Worm (Caenorhabditis elegans) whole organism, mixed stage, embryonic: ENCODE results near the gene pct-1.

Experiments used
- M03D4.4 ChIP-seq: sonication (generic microtip); optimal IDR thresholded peaks from 2 replicates; lab custom pipeline; 2017; ENCODE audit warnings: mild to moderate bottlenecking, missing genetic modification characterization, missing compliant biosample characterization
- ces-1 ChIP-seq: fragments of 150-350 bp; optimal IDR thresholded peaks from 2 replicates; lab custom pipeline; 2014; ENCODE audit warnings: missing biosample characterization, missing genetic modification reagents, missing genetic modification characterization
- flh-1 ChIP-seq: fragments of 200-800 bp; sonication (Bioruptor generic); optimal IDR thresholded peaks from 2 replicates; lab custom pipeline; 2018; ENCODE audit warnings: mild to moderate bottlenecking, missing genetic modification characterization, moderate library complexity, missing compliant biosample characterization
- lin-13 ChIP-seq: fragments of 150-350 bp; optimal IDR thresholded peaks from 2 replicates; lab custom pipeline; 2014; ENCODE audit warnings: missing biosample characterization, missing genetic modification characterization
- lsy-2 ChIP-seq: fragments of 150-350 bp; optimal IDR thresholded peaks from 2 replicates; lab custom pipeline; 2014; ENCODE audit warnings: missing biosample characterization, missing genetic modification characterization
- nhr-12 ChIP-seq: fragments of 150-350 bp; optimal IDR thresholded peaks from 2 replicates; lab custom pipeline; 2014; ENCODE audit warnings: missing biosample characterization, missing genetic modification characterization
- nhr-2 ChIP-seq: fragments of 150-350 bp; optimal IDR thresholded peaks from 2 replicates; lab custom pipeline; 2014; ENCODE audit warnings: missing biosample characterization, missing genetic modification characterization
- nhr-237 ChIP-seq: fragments of 150-350 bp; optimal IDR thresholded peaks from 2 replicates; lab custom pipeline; 2014; ENCODE audit warnings: missing biosample characterization, missing genetic modification characterization
- nhr-28 ChIP-seq: fragments of 150-350 bp; optimal IDR thresholded peaks from 2 replicates; lab custom pipeline; 2014; ENCODE audit warnings: missing biosample characterization, missing genetic modification characterization
- snpc-4 ChIP-seq: fragments of 150-350 bp; optimal IDR thresholded peaks from 2 replicates; lab custom pipeline; 2014; ENCODE audit warnings: missing biosample characterization, missing genetic modification characterization
- tbx-8 ChIP-seq: fragments of 200-800 bp; sonication (Bioruptor generic); optimal IDR thresholded peaks from 2 replicates; lab custom pipeline; 2018; ENCODE audit warnings: mild to moderate bottlenecking, missing genetic modification characterization, moderate library complexity, missing compliant biosample characterization
- unc-62 ChIP-seq: fragments of 150-350 bp; optimal IDR thresholded peaks from 2 replicates; lab custom pipeline; 2014; ENCODE audit warnings: missing biosample characterization, missing genetic modification reagents, missing genetic modification characterization
- ztf-11 ChIP-seq: fragments of 150-350 bp; optimal IDR thresholded peaks from 2 replicates; lab custom pipeline; 2014; ENCODE audit warnings: missing biosample characterization, missing genetic modification characterization

DNA sequence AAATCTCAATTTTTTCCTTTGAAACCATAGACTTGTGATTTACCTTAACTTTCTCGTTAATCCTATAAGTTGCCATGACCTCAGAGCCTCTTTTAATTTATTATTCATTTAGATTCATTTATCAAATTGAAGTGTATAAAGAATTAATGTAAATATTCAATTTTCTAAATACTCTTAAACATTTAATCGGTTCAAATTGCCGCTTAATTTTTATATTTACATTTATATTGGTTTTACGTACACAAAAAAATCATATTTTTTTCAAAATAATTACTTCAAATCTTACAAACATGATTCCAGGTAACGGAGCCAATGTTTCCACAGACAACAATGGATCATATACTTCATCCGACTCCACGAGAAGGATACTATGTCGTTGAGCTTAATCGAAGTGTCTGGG is 27.8 kb upstream of the pct-1 start, which contains the start of gene pmk-1:
- TF ChIP-seq lin-13 (tag; lab: Kevin White, UChicago): no peak
- TF ChIP-seq ces-1 (GFP tag; lab: Kevin White, UChicago): no peak
- TF ChIP-seq ztf-11 (tag; lab: Kevin White, UChicago): no peak
- no peak for TF ChIP-seq nhr-237 (tag; lab: Kevin White, UChicago)
- TF ChIP-seq tbx-8 (GFP tag; lab: Kevin White, UChicago): no peak
- no peak for TF ChIP-seq nhr-12 (tag; lab: Kevin White, UChicago)
- TF ChIP-seq nhr-2 (tag; lab: Kevin White, UChicago): no peak
- no peak for TF ChIP-seq unc-62 (GFP tag; lab: Kevin White, UChicago)
- TF ChIP-seq lsy-2 (tag; lab: Kevin White, UChicago): no peak
- no peak for TF ChIP-seq M03D4.4 (tag; lab: Kevin White, UChicago)
- TF ChIP-seq nhr-28 (tag; lab: Kevin White, UChicago): no peak
- no peak for TF ChIP-seq flh-1 (GFP tag; lab: Kevin White, UChicago)
- TF ChIP-seq snpc-4 (tag; lab: Kevin White, UChicago): no peak
